Fruit fly (Drosophila melanogaster) whole organism, adult: ENCODE results near the gene Tfb5.
A peak's percentile ranks its signal among the peaks of the same experiment; 100 is the strongest.

Source experiments
- CG11617 ChIP-seq: fragments of 200-800 bp; sonication (Bioruptor generic); optimal IDR thresholded peaks from 2 replicates; lab custom pipeline; 2017; ENCODE audit warnings: mild to moderate bottlenecking, missing biosample characterization, missing genetic modification reagents, missing genetic modification characterization
- CG12768 ChIP-seq: fragments of 200-800 bp; sonication (Bioruptor generic); optimal IDR thresholded peaks from 2 replicates; lab custom pipeline; 2017; ENCODE audit warnings: missing biosample characterization, missing genetic modification characterization, mild to moderate bottlenecking, moderate library complexity, missing genetic modification reagents
- CG14711 ChIP-seq: fragments of 200-800 bp; sonication (Bioruptor generic); optimal IDR thresholded peaks from 2 replicates; lab custom pipeline; 2018; ENCODE audit warnings: missing biosample characterization, mild to moderate bottlenecking, missing genetic modification characterization, moderate library complexity
- CG1620 ChIP-seq: fragments of 200-800 bp; sonication (Bioruptor generic); optimal IDR thresholded peaks from 2 replicates; lab custom pipeline; 2016; ENCODE audit warnings: missing biosample characterization, missing genetic modification characterization
- CG33017 ChIP-seq: fragments of 200-800 bp; sonication (Bioruptor generic); optimal IDR thresholded peaks from 2 replicates; lab custom pipeline; 2018; ENCODE audit warnings: missing biosample characterization, mild to moderate bottlenecking, missing genetic modification characterization, moderate library complexity
- CG5204 ChIP-seq: fragments of 200-800 bp; sonication (Bioruptor generic); optimal IDR thresholded peaks from 2 replicates; lab custom pipeline; 2016; ENCODE audit warnings: missing biosample characterization, missing genetic modification characterization
- CG7045 ChIP-seq: fragments of 200-800 bp; sonication (Bioruptor generic); optimal IDR thresholded peaks from 2 replicates; lab custom pipeline; 2017; ENCODE audit warnings: missing biosample characterization, mild to moderate bottlenecking, missing genetic modification characterization
- CG7101 ChIP-seq: fragments of 200-800 bp; sonication (Bioruptor generic); optimal IDR thresholded peaks from 2 replicates; lab custom pipeline; 2018; ENCODE audit warnings: missing biosample characterization, mild to moderate bottlenecking, missing genetic modification characterization, moderate library complexity
- Clk ChIP-seq: fragments of 200-800 bp; sonication (Bioruptor generic); optimal IDR thresholded peaks from 2 replicates; lab custom pipeline; 2017; ENCODE audit warnings: missing biosample characterization, missing genetic modification characterization
- Crg-1 ChIP-seq: fragments of 200-800 bp; sonication (Bioruptor generic); optimal IDR thresholded peaks from 2 replicates; lab custom pipeline; 2016; ENCODE audit warnings: missing biosample characterization, missing genetic modification characterization
- Hr96 ChIP-seq: fragments of 200-800 bp; sonication (Bioruptor generic); optimal IDR thresholded peaks from 2 replicates; lab custom pipeline; 2016; ENCODE audit warnings: missing biosample characterization, missing genetic modification characterization
- Mnt ChIP-seq: fragments of 200-800 bp; sonication (Bioruptor generic); optimal IDR thresholded peaks from 2 replicates; lab custom pipeline; 2016; ENCODE audit warnings: missing biosample characterization, mild to moderate bottlenecking, missing genetic modification characterization
- bab1 ChIP-seq: fragments of 200-800 bp; sonication (Bioruptor generic); optimal IDR thresholded peaks from 3 replicates; lab custom pipeline; 2019; ENCODE audit warnings: missing biosample characterization, mild to moderate bottlenecking, missing genetic modification characterization, moderate library complexity
- cic ChIP-seq: fragments of 200-800 bp; sonication (Bioruptor generic); optimal IDR thresholded peaks from 2 replicates; lab custom pipeline; 2017; ENCODE audit warnings: missing biosample characterization, mild to moderate bottlenecking, missing genetic modification characterization, moderate library complexity
- cnc ChIP-seq, 2 experiments: fragments of >200 bp; optimal IDR thresholded peaks; 2 replicates each; lab custom pipeline; 2017
- kay ChIP-seq: fragments of 200-800 bp; sonication (Bioruptor generic); peaks from one replicate; lab custom pipeline; 2016; ENCODE audit warnings: missing biosample characterization, missing genetic modification characterization, borderline replicate concordance
- ovo ChIP-seq: fragments of 200-800 bp; sonication (Bioruptor generic); optimal IDR thresholded peaks from 2 replicates; lab custom pipeline; 2016; ENCODE audit warnings: missing biosample characterization, missing genetic modification characterization
- pad ChIP-seq: fragments of 200-800 bp; sonication (Bioruptor generic); optimal IDR thresholded peaks from 3 replicates; lab custom pipeline; 2017; ENCODE audit warnings: missing biosample characterization, missing genetic modification characterization, mild to moderate bottlenecking, moderate library complexity, missing genetic modification reagents
- tj ChIP-seq: fragments of 200-800 bp; sonication (Bioruptor generic); optimal IDR thresholded peaks from 3 replicates; lab custom pipeline; 2017; ENCODE audit warnings: missing biosample characterization, mild to moderate bottlenecking, missing genetic modification characterization, moderate library complexity
- toe ChIP-seq: fragments of 200-800 bp; sonication (Bioruptor generic); optimal IDR thresholded peaks from 2 replicates; lab custom pipeline; 2016; ENCODE audit warnings: missing biosample characterization, missing genetic modification characterization

Tfb5 gene

DNA sequence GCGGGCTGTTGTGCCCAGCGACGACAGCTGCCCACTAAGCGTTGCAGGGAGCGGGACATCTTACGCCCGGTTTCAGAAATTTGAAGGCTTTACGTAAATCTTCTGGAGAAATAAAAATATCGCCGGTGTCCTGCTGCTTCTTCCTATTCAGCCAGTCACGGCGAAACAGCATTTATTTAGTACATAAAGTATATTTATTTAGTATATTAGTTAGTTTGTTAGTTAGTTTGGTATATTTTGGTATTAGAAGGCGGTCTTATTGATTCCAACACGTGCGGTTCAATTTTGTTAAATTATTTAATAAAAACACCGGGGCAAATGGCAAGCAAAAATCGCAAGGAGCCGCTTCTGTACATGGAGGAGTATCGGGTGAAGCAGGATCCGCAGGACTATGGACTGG is 41.9 kb downstream of the Tfb5 start, which contains the start of the genes Scox and Polr1C:
Gene Scox (minus strand): TSS at position 169 of the 400 bp plus-strand sequence.
Gene Polr1C (plus strand): TSS at position 238 of the 400 bp plus-strand sequence.
- TF ChIP-seq Mnt (GFP tag; lab: Kevin White, UChicago) (peak; percentile 87), CG12768 (GFP tag; lab: Kevin White, UChicago) (no peak), CG1620 (GFP tag; lab: Kevin White, UChicago) (no peak)

DNA sequence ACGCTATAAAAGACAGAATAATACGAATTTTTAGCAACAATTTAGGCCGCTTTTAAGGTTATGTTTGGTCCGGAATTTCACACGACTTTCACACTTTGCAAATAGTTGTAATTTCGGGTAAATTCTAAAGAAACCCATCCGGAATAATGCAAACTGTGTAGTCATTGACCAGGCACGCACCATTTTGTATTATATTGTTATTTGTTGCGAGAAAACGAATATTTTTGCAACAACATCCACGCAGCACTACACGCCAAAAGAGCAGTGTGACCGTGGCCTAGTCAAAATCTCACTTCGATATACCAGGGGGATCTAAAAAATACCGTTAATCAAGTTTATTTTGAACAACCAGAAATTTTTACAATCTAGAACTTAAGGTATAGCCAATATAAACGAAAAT is 43.1 kb downstream of the Tfb5 start, which contains the start of gene eIF3i:
Gene eIF3i (minus strand): TSS at position 265 of the 400 bp plus-strand sequence.
- peak; percentile 50 for TF ChIP-seq Mnt (GFP tag; lab: Kevin White, UChicago)
- TF ChIP-seq tj (GFP tag; lab: Kevin White, UChicago): no peak

DNA sequence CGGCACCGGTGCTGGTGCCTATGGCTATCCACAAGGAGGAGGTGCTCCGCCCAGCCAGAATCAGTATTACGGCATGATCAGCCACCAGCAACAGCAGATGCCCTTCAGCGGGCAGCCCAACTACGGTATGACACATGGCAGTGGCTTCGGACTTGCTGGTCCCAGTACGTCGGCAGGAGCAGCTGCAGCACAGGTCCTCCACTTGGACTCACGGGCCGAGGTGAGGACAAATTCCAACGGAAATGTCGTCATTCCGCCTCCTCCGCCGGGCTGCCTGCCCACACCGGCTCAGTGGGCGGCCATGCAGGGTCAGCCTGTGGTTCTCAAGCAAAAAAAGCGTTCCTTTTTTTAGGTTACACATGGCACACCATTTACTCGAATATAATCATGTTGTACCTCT is 44.7 kb downstream of the Tfb5 start:
- TF ChIP-seq tj (GFP tag; lab: Kevin White, UChicago): no peak
- no peak for TF ChIP-seq ovo (GFP tag; lab: Kevin White, UChicago)
- TF ChIP-seq CG14711: no peak
- TF ChIP-seq bab1: no peak
- no peak for TF ChIP-seq CG5204
- no peak for TF ChIP-seq Mnt (GFP tag; lab: Kevin White, UChicago)

DNA sequence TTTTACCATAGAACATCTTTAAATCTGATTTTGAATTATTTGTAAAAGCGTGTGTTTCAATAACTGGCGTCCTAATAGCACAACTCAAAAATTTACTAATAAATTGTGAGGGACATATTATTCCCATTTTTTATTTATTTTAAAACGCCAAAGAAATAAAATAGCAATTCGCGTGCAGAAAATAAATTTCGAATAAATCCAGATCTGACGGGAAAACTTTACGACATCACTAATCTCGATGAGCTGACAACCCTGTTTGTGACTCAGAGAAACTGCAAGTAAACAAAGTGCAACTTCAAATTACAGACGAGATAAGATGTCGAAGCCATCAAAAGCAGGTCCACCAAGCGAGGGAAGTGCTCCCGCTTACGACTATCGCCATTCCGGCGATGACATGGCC is 45.2 kb downstream of the Tfb5 start, which contains the start of gene CG34125:
Gene CG34125 (plus strand): TSS at position 254 of the 400 bp plus-strand sequence.
- TF ChIP-seq CG1620 (GFP tag; lab: Kevin White, UChicago) (peak; percentile 24), CG12768 (GFP tag; lab: Kevin White, UChicago) (peak; percentile 53), CG11617 (GFP tag; lab: Kevin White, UChicago) (peak; percentile 52), kay (GFP tag; lab: Kevin White, UChicago) (no peak), cic (GFP tag; lab: Kevin White, UChicago) (no peak), CG14711 (peak; percentile 96), CG5204 (no peak), pad (GFP tag; lab: Kevin White, UChicago) (no peak), Crg-1 (GFP tag; lab: Kevin White, UChicago) (no peak), Hr96 (GFP tag; lab: Kevin White, UChicago) (no peak), toe (GFP tag; lab: Kevin White, UChicago) (no peak), tj (GFP tag; lab: Kevin White, UChicago) (peak; percentile 3), Mnt (GFP tag; lab: Kevin White, UChicago) (no peak), CG7045 (GFP tag; lab: Kevin White, UChicago) (no peak), CG7101 (tag; lab: Kevin White, UChicago) (peak; percentile 27), CG33017 (no peak), ovo (GFP tag; lab: Kevin White, UChicago) (no peak), Clk (GFP tag; lab: Kevin White, UChicago) (peak; percentile 2), cnc (optimal IDR thresholded peaks at IDR 0.05; lab: Kevin White, UChicago) (no peak), bab1 (peak; percentile 13)
